Fruit fly (Drosophila melanogaster) whole organism, embryonic: ENCODE measurements around the gene Mettl5.

Experiments
- CG10462 ChIP-seq: fragments of 200-800 bp; sonication (Bioruptor generic); optimal IDR thresholded peaks from 2 replicates; lab custom pipeline; 2016; ENCODE audit warnings: missing biosample characterization, missing genetic modification characterization
- CG10543 ChIP-seq: fragments of 200-800 bp; sonication (Bioruptor generic); optimal IDR thresholded peaks from 3 replicates; lab custom pipeline; 2017; ENCODE audit warnings: missing biosample characterization, mild to moderate bottlenecking, missing genetic modification characterization, moderate library complexity
- CG10959 ChIP-seq: fragments of 200-800 bp; sonication (Bioruptor generic); IDR thresholded peaks from 2 replicates; pipeline ENCODE4 v1.3.6; 2022; ENCODE audit warnings: missing biosample characterization, missing genetic modification characterization
- CG11504 ChIP-seq: fragments of 200-800 bp; sonication (Bioruptor generic); optimal IDR thresholded peaks from 3 replicates; lab custom pipeline; 2019; ENCODE audit warnings: missing biosample characterization, mild to moderate bottlenecking, missing genetic modification characterization, moderate library complexity
- CG13894 ChIP-seq: fragments of 200-800 bp; sonication (Bioruptor generic); optimal IDR thresholded peaks from 3 replicates; lab custom pipeline; 2018; ENCODE audit warnings: missing biosample characterization, mild to moderate bottlenecking, missing genetic modification characterization, moderate library complexity
- CG15514 ChIP-seq: fragments of 200-800 bp; sonication (Bioruptor generic); optimal IDR thresholded peaks from 3 replicates; lab custom pipeline; 2017; ENCODE audit warnings: missing biosample characterization, missing genetic modification characterization, mild to moderate bottlenecking, moderate library complexity, missing genetic modification reagents
- CG16813 ChIP-seq: fragments of 200-800 bp; sonication (Bioruptor generic); IDR thresholded peaks from 3 replicates; pipeline ENCODE4 v1.3.6; 2022; ENCODE audit warnings: missing biosample characterization, missing genetic modification characterization; ENCODE audit not compliant: partially characterized antibody
- CG1832 ChIP-seq: fragments of 200-800 bp; sonication (Bioruptor generic); optimal IDR thresholded peaks from 2 replicates; lab custom pipeline; 2017; ENCODE audit warnings: missing biosample characterization, mild to moderate bottlenecking, missing genetic modification characterization, inconsistent platforms
- CG2116 ChIP-seq: fragments of 200-800 bp; sonication (Bioruptor generic); optimal IDR thresholded peaks from 3 replicates; lab custom pipeline; 2018; ENCODE audit warnings: missing biosample characterization, mild to moderate bottlenecking, missing genetic modification characterization
- CG3726 ChIP-seq: fragments of 200-800 bp; sonication (Bioruptor generic); IDR thresholded peaks from 3 replicates; pipeline ENCODE4, ENCODE4 v1.3.6; 2022; ENCODE audit warnings: missing biosample characterization, missing genetic modification characterization
- CG4328 ChIP-seq: fragments of 200-800 bp; sonication (Bioruptor generic); optimal IDR thresholded peaks from 3 replicates; lab custom pipeline; 2017; ENCODE audit warnings: missing biosample characterization, missing genetic modification reagents, missing genetic modification characterization
- CG43689 ChIP-seq: fragments of 200-800 bp; sonication (Bioruptor generic); IDR thresholded peaks from 2 replicates; pipeline ENCODE4 v1.3.6; 2022; ENCODE audit warnings: missing biosample characterization, missing genetic modification characterization
- CG4730 ChIP-seq: fragments of 200-800 bp; sonication (Bioruptor generic); IDR thresholded peaks from 2 replicates; pipeline ENCODE4 v1.3.6; 2022; ENCODE audit warnings: missing biosample characterization, missing genetic modification characterization
- CG4820 ChIP-seq: fragments of 200-800 bp; sonication (Bioruptor generic); optimal IDR thresholded peaks from 3 replicates; lab custom pipeline; 2016; ENCODE audit warnings: missing biosample characterization, missing genetic modification characterization
- CG5180 ChIP-seq: fragments of 200-800 bp; sonication (Bioruptor generic); optimal IDR thresholded peaks from 3 replicates; lab custom pipeline; 2017; ENCODE audit warnings: missing biosample characterization, missing genetic modification characterization, mild to moderate bottlenecking, moderate library complexity, missing genetic modification reagents
- CG6175 ChIP-seq: fragments of 200-800 bp; sonication (Bioruptor generic); IDR thresholded peaks from 3 replicates; pipeline ENCODE4 v1.3.6; 2022; ENCODE audit warnings: missing biosample characterization, missing genetic modification characterization
- CG6654 ChIP-seq: fragments of 200-800 bp; sonication (Bioruptor generic); optimal IDR thresholded peaks from 2 replicates; lab custom pipeline; 2017; ENCODE audit warnings: missing biosample characterization, mild to moderate bottlenecking, missing genetic modification characterization
- CG6683 ChIP-seq: fragments of 200-800 bp; sonication (Bioruptor generic); optimal IDR thresholded peaks from 2 replicates; lab custom pipeline; 2017; ENCODE audit warnings: missing biosample characterization, mild to moderate bottlenecking, missing genetic modification characterization, missing genetic modification reagents
- CG8281 ChIP-seq: fragments of 200-800 bp; sonication (Bioruptor generic); optimal IDR thresholded peaks from 2 replicates; lab custom pipeline; 2018; ENCODE audit warnings: missing biosample characterization, mild to moderate bottlenecking, missing genetic modification characterization, moderate library complexity
- Dip2 ChIP-seq: fragments of 200-800 bp; sonication (Bioruptor generic); IDR thresholded peaks from 2 replicates; pipeline ENCODE4 v1.3.6; 2022; ENCODE audit warnings: missing biosample characterization, missing genetic modification characterization
- Dll ChIP-seq: fragments of 200-800 bp; sonication (Bioruptor generic); IDR thresholded peaks from 4 replicates; pipeline ENCODE4 v1.3.6; 2022; ENCODE audit warnings: missing biosample characterization, missing genetic modification characterization; ENCODE audit not compliant: partially characterized antibody
- Dref ChIP-seq: fragments of 200-800 bp; sonication (Bioruptor generic); IDR thresholded peaks from 2 replicates; pipeline ENCODE4 v1.3.6; 2022; ENCODE audit warnings: missing biosample characterization, missing genetic modification characterization
- Ets65A ChIP-seq: fragments of 200-800 bp; sonication (Bioruptor generic); peaks from one replicate; lab custom pipeline; 2016; ENCODE audit warnings: missing biosample characterization, missing genetic modification characterization
- HLH3B ChIP-seq: fragments of 200-800 bp; sonication (Bioruptor generic); IDR thresholded peaks from 2 replicates; pipeline ENCODE4 v1.3.6; 2022; ENCODE audit warnings: missing biosample characterization, missing genetic modification characterization
- HmgD ChIP-seq: fragments of 200-800 bp; sonication (Bioruptor generic); optimal IDR thresholded peaks from 3 replicates; lab custom pipeline; 2016; ENCODE audit warnings: missing biosample characterization, missing genetic modification characterization
- Lim3 ChIP-seq: fragments of 200-800 bp; sonication (Bioruptor generic); IDR thresholded peaks from 2 replicates; pipeline ENCODE4 v1.3.6; 2022; ENCODE audit warnings: missing biosample characterization, missing genetic modification characterization
- MTF-1 ChIP-seq: fragments of 200-800 bp; sonication (Bioruptor generic); optimal IDR thresholded peaks from 2 replicates; lab custom pipeline; 2018; ENCODE audit warnings: missing biosample characterization, mild to moderate bottlenecking, missing genetic modification characterization, borderline replicate concordance
- Side ChIP-seq: fragments of 200-800 bp; sonication (Bioruptor generic); optimal IDR thresholded peaks from 2 replicates; lab custom pipeline; 2016; ENCODE audit warnings: missing biosample characterization, missing genetic modification characterization
- Sry-β ChIP-seq: fragments of 200-800 bp; sonication (Bioruptor generic); optimal IDR thresholded peaks from 2 replicates; lab custom pipeline; 2018; ENCODE audit warnings: missing biosample characterization, mild to moderate bottlenecking, missing genetic modification characterization, moderate library complexity
- ase ChIP-seq: fragments of 200-800 bp; sonication (Bioruptor generic); IDR thresholded peaks from 3 replicates; pipeline ENCODE4 v1.3.6; 2022; ENCODE audit warnings: missing biosample characterization, missing genetic modification characterization
- bbx ChIP-seq: fragments of 200-800 bp; sonication (Bioruptor generic); IDR thresholded peaks from 2 replicates; pipeline ENCODE4 v1.3.6; 2022; ENCODE audit warnings: missing biosample characterization, missing genetic modification characterization; ENCODE audit not compliant: partially characterized antibody
- bigmax ChIP-seq: fragments of 200-800 bp; sonication (Bioruptor generic); optimal IDR thresholded peaks from 2 replicates; lab custom pipeline; 2018; ENCODE audit warnings: missing biosample characterization, mild to moderate bottlenecking, missing genetic modification characterization
- bowl ChIP-seq: fragments of 200-800 bp; sonication (Bioruptor generic); IDR thresholded peaks from 2 replicates; pipeline ENCODE4 v1.3.6; 2022; ENCODE audit warnings: missing biosample characterization, missing genetic modification characterization
- chm ChIP-seq: fragments of 200-800 bp; sonication (Bioruptor generic); IDR thresholded peaks from 2 replicates; pipeline ENCODE4 v1.3.6; 2022; ENCODE audit warnings: missing biosample characterization, missing genetic modification characterization
- crp ChIP-seq, 2 experiments: fragments of 200-800 bp; sonication (Bioruptor generic); optimal IDR thresholded peaks; 2 replicates in 1 of 2; 3 replicates in 1 of 2; lab custom pipeline; 2017; ENCODE audit warnings: missing biosample characterization in 2 of 2, missing genetic modification characterization in 2 of 2, mild to moderate bottlenecking in 1 of 2, moderate library complexity in 1 of 2
- ems ChIP-seq: fragments of 200-800 bp; sonication (Bioruptor generic); optimal IDR thresholded peaks from 3 replicates; lab custom pipeline; 2016; ENCODE audit warnings: missing biosample characterization, missing genetic modification characterization
- fru ChIP-seq: fragments of >200 bp; optimal IDR thresholded peaks from 2 replicates; lab custom pipeline; 2017
- ftz-f1 ChIP-seq: fragments of 200-800 bp; sonication (Bioruptor generic); optimal IDR thresholded peaks from 2 replicates; lab custom pipeline; 2016; ENCODE audit warnings: missing biosample characterization, missing genetic modification characterization
- fu2 ChIP-seq: fragments of 200-800 bp; sonication (Bioruptor generic); optimal IDR thresholded peaks from 2 replicates; lab custom pipeline; 2016; ENCODE audit warnings: missing biosample characterization, missing genetic modification characterization
- gcm ChIP-seq: fragments of 200-800 bp; sonication (Bioruptor generic); optimal IDR thresholded peaks from 2 replicates; lab custom pipeline; 2019; ENCODE audit warnings: missing biosample characterization, mild to moderate bottlenecking, missing genetic modification characterization, moderate library complexity
- gcm2 ChIP-seq: fragments of 200-800 bp; sonication (Bioruptor generic); optimal IDR thresholded peaks from 2 replicates; lab custom pipeline; 2016; ENCODE audit warnings: missing biosample characterization, missing genetic modification characterization
- hb ChIP-seq: fragments of 200-800 bp; sonication (Bioruptor generic); IDR thresholded peaks from 3 replicates; pipeline ENCODE4 v1.3.6; 2022; ENCODE audit warnings: missing biosample characterization, missing genetic modification characterization; ENCODE audit not compliant: partially characterized antibody
- insv ChIP-seq, 2 experiments: fragments of 200-800 bp; sonication (Bioruptor generic); optimal IDR thresholded peaks; 3 replicates each; lab custom pipeline; 2016 to 2018; ENCODE audit warnings: missing biosample characterization in 2 of 2, missing genetic modification characterization in 2 of 2
- mirr ChIP-seq: fragments of 200-800 bp; sonication (Bioruptor generic); optimal IDR thresholded peaks from 3 replicates; lab custom pipeline; 2018; ENCODE audit warnings: missing biosample characterization, mild to moderate bottlenecking, missing genetic modification characterization
- org-1 ChIP-seq: fragments of 200-800 bp; sonication (Bioruptor generic); optimal IDR thresholded peaks from 2 replicates; lab custom pipeline; 2017; ENCODE audit warnings: missing biosample characterization, missing genetic modification characterization
- pb ChIP-seq: fragments of 200-800 bp; sonication (Bioruptor generic); optimal IDR thresholded peaks from 3 replicates; lab custom pipeline; 2016; ENCODE audit warnings: missing biosample characterization, missing genetic modification characterization
- peb ChIP-seq: fragments of 200-800 bp; sonication (Bioruptor generic); IDR thresholded peaks from 2 replicates; pipeline ENCODE4 v1.3.6; 2022; ENCODE audit warnings: missing biosample characterization, missing genetic modification characterization
- sima ChIP-seq: fragments of 200-800 bp; sonication (Bioruptor generic); optimal IDR thresholded peaks from 2 replicates; lab custom pipeline; 2016; ENCODE audit warnings: missing biosample characterization, missing genetic modification characterization
- sr ChIP-seq: fragments of 200-800 bp; sonication (Bioruptor generic); IDR thresholded peaks from 3 replicates; pipeline ENCODE4 v1.3.6; 2022; ENCODE audit warnings: missing biosample characterization, missing genetic modification characterization
- tup ChIP-seq: fragments of 200-800 bp; sonication (Bioruptor generic); optimal IDR thresholded peaks from 2 replicates; lab custom pipeline; 2016; ENCODE audit warnings: missing biosample characterization, mild to moderate bottlenecking, missing genetic modification characterization, moderate library complexity
- usp ChIP-seq: fragments of >200 bp; optimal IDR thresholded peaks from 2 replicates; lab custom pipeline; 2017; ENCODE audit warnings: missing biosample characterization, missing genetic modification characterization
- vvl ChIP-seq: fragments of 200-800 bp; sonication (Bioruptor generic); IDR thresholded peaks from 2 replicates; pipeline ENCODE4 v1.3.6; 2022; ENCODE audit warnings: missing biosample characterization, missing genetic modification characterization

Gene Mettl5

dm6 chr3L:19294235-19294612 lies 30.7 kb downstream of the Mettl5 start, which contains the start of gene fal (continued):
- no peak for TF ChIP-seq insv (GFP tag; optimal IDR thresholded peaks at IDR 0.05; lab: Kevin White, UChicago)
- no peak for TF ChIP-seq bbx
- no peak for TF ChIP-seq pb
- TF ChIP-seq CG2116 (GFP tag; lab: Kevin White, UChicago) = peak; percentile 77
- no peak for TF ChIP-seq Dip2
- peak; percentile 87 for TF ChIP-seq Ets65A (GFP tag; lab: Kevin White, UChicago)
- no peak for TF ChIP-seq CG6654 (GFP tag; lab: Kevin White, UChicago)
- TF ChIP-seq CG43689 (GFP tag; lab: Robert Waterston, UW) = no peak
- TF ChIP-seq HLH3B (GFP tag; lab: Robert Waterston, UW) = no peak
- TF ChIP-seq CG16813 = peak; percentile 67
- TF ChIP-seq Sry-β (GFP tag; lab: Kevin White, UChicago) = no peak
- TF ChIP-seq CG4730 (GFP tag; lab: Robert Waterston, UW) = peak; percentile 33; the same call in 1 of the 2 replicates
- TF ChIP-seq CG10959 = no peak
- no peak for TF ChIP-seq CG10543 (GFP tag; lab: Kevin White, UChicago)
- TF ChIP-seq crp (GFP tag; optimal IDR thresholded peaks at IDR 0.05; lab: Kevin White, UChicago) = no peak
- TF ChIP-seq bigmax (GFP tag; lab: Kevin White, UChicago) = no peak
- TF ChIP-seq ems (GFP tag; lab: Kevin White, UChicago) = no peak
- peak; percentile 79 for TF ChIP-seq Dref (GFP tag; lab: Robert Waterston, UW)
- TF ChIP-seq CG15514 (GFP tag; lab: Kevin White, UChicago) = peak; percentile 57
- TF ChIP-seq CG11504 (tag; lab: Kevin White, UChicago) = peak; percentile 51
- TF ChIP-seq CG8281 = no peak
- TF ChIP-seq CG5180 (GFP tag; lab: Kevin White, UChicago) = no peak
- no peak for TF ChIP-seq peb (GFP tag; lab: Robert Waterston, UW)
- TF ChIP-seq mirr = no peak
- TF ChIP-seq Side = no peak
- TF ChIP-seq gcm2 (GFP tag; lab: Kevin White, UChicago) = no peak
- no peak for TF ChIP-seq CG10462
- TF ChIP-seq CG3726 (GFP tag; lab: Robert Waterston, UW) = no peak
- TF ChIP-seq Lim3 (GFP tag; lab: Robert Waterston, UW) = no peak
- TF ChIP-seq sima (GFP tag; lab: Kevin White, UChicago) = no peak
- no peak for TF ChIP-seq bowl (GFP tag; lab: Robert Waterston, UW)
- TF ChIP-seq CG1832 (GFP tag; lab: Kevin White, UChicago) = no peak
- TF ChIP-seq CG13894 = peak; percentile 80
- no peak for TF ChIP-seq CG6683
- no peak for TF ChIP-seq hb
- no peak for TF ChIP-seq MTF-1 (GFP tag; lab: Kevin White, UChicago)
- TF ChIP-seq CG4820 (GFP tag; lab: Kevin White, UChicago) = no peak
- TF ChIP-seq Dll (GFP tag; lab: Robert Waterston, UW) = no peak
- TF ChIP-seq CG6175 (GFP tag; lab: Robert Waterston, UW) = no peak
- no peak for TF ChIP-seq ftz-f1 (GFP tag; lab: Kevin White, UChicago)
- TF ChIP-seq sr = no peak
- peak; percentile 13; the same call in 1 of the 2 replicates for TF ChIP-seq vvl
- TF ChIP-seq gcm = no peak
- no peak for TF ChIP-seq chm (GFP tag; lab: Robert Waterston, UW)
- TF ChIP-seq HmgD (GFP tag; lab: Kevin White, UChicago) = peak; percentile 63
- no peak for TF ChIP-seq fu2 (GFP tag; lab: Kevin White, UChicago)
- TF ChIP-seq fru (lab: Kevin White, UChicago) = no peak
- TF ChIP-seq tup (GFP tag; lab: Kevin White, UChicago) = no peak
- 0 out of 3 replicates have a peak, but pooled peaks have one; percentile 7 for TF ChIP-seq ase (GFP tag; lab: Robert Waterston, UW)
- TF ChIP-seq CG4328 = no peak
- no peak for TF ChIP-seq org-1
- no peak for TF ChIP-seq usp (GFP tag; lab: Kevin White, UChicago)
